Fruit fly (Drosophila melanogaster): ENCODE results near the gene Osi19.

Gene Osi19

dm6 chr3R:6381784-6382183, 46.6 kb downstream of the Osi19 start:
- TF ChIP-seq psq (optimal IDR thresholded peaks at IDR 0.05): no peak
- TF ChIP-seq h (optimal IDR thresholded peaks at IDR 0.05): no peak
- no peak for TF ChIP-seq ttk (optimal IDR thresholded peaks at IDR 0.05)
- no peak for TF ChIP-seq Sin3A (optimal IDR thresholded peaks at IDR 0.05)
- TF ChIP-seq Myc (optimal IDR thresholded peaks at IDR 0.05): no peak
- no peak for TF ChIP-seq insv (optimal IDR thresholded peaks at IDR 0.05)

DNA sequence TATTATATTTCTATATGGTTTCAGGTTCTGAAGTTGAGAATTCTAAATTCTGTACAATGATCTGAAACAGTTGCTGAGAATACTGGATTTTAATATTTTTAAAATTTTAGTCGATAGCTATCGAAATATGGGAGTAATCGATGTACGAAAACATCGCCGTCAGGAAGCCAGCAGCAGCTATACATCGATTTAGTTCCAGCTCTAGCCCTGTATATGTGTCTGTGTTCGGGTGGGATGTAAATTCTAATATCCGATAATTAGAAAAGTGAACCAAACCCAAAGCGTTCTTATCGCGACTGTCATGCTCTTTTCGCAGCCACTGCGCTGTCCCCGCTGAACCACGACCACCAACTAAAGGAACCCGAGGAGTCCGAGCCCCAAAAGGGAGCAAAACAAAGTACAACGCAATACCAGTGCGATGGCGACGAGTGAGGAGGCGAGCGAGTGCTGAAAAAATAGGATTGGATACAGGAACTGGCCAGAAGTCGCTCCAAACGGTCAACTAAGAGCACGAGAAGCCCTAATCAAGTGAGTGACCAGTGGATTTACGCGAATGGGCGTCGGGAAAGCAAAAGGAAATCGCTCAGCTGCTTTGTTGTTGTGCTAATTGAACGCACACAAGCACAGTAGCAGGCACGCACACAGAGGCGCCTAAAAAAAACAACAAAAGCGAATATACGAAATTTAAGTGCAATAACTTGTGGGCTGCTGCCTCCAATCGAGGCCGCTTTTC, 47.7 kb downstream of the Osi19 start, which contains the start of gene gzl:
Gene gzl (plus strand): TSS at position 182 of the 733 bp plus-strand sequence.
- TF ChIP-seq psq (optimal IDR thresholded peaks at IDR 0.05) (no peak), Myc (optimal IDR thresholded peaks at IDR 0.05) (no peak), Sin3A (optimal IDR thresholded peaks at IDR 0.05) (no peak), ttk (optimal IDR thresholded peaks at IDR 0.05) (no peak), insv (optimal IDR thresholded peaks at IDR 0.05) (no peak), h (optimal IDR thresholded peaks at IDR 0.05) (no peak)

- no peak for TF ChIP-seq h (optimal IDR thresholded peaks at IDR 0.05)
- TF ChIP-seq ttk (optimal IDR thresholded peaks at IDR 0.05): no peak
- TF ChIP-seq insv (optimal IDR thresholded peaks at IDR 0.05): no peak
- no peak for TF ChIP-seq Myc (optimal IDR thresholded peaks at IDR 0.05)
- TF ChIP-seq psq (optimal IDR thresholded peaks at IDR 0.05): no peak
- no peak for TF ChIP-seq Sin3A (optimal IDR thresholded peaks at IDR 0.05)
Observed at dm6 chr3R:6383466-6383769, 48.3 kb downstream of the Osi19 start.
